Worm (Caenorhabditis elegans) whole organism, L4/young adult: ENCODE results near the gene apa-2.

Source experiments
- W03F9.2 ChIP-seq: fragments of 150-350 bp; optimal IDR thresholded peaks from 2 replicates; lab custom pipeline; 2014; ENCODE audit warnings: missing biosample characterization, missing genetic modification characterization
- dao-5 ChIP-seq: sonication (generic microtip); optimal IDR thresholded peaks from 2 replicates; lab custom pipeline; 2016; ENCODE audit warnings: missing genotype, missing genetic modification characterization, moderate library complexity, missing compliant biosample characterization
- him-1 ChIP-seq: sonication (generic microtip); optimal IDR thresholded peaks from 2 replicates; lab custom pipeline; 2016; ENCODE audit warnings: missing genotype, missing genetic modification reagents, missing genetic modification characterization, missing compliant biosample characterization

The apa-2 gene

ce11 chrX:9336227-9336626, 2.2 kb upstream of the apa-2 start:
- TF ChIP-seq dao-5 (tag; lab: Kevin White, UChicago): no peak
- no peak for TF ChIP-seq him-1 (tag; lab: Kevin White, UChicago)
- no peak for TF ChIP-seq W03F9.2

DNA sequence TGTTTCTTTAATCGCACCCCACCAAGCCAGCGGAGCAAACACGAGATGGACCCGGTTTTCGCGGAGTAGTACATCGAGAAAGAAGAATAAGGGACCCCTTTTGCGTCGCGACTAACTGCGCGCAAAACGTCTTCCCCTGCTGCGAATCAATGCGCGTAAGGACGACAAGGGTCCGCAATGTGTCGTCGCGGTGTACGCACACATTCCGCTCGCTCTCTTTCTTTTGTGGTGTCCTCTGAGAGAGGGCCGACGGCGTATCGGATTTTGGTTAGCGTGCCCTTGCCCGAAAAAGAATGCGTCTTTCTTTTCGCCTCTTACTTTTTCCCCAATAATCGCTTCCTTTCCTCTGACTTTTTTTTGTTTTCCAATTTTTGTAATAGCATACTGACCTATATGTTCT, 643 bp upstream of the apa-2 start:
- TF ChIP-seq him-1 (tag; lab: Kevin White, UChicago) (peak; percentile 95), W03F9.2 (no peak), dao-5 (tag; lab: Kevin White, UChicago) (no peak)

DNA sequence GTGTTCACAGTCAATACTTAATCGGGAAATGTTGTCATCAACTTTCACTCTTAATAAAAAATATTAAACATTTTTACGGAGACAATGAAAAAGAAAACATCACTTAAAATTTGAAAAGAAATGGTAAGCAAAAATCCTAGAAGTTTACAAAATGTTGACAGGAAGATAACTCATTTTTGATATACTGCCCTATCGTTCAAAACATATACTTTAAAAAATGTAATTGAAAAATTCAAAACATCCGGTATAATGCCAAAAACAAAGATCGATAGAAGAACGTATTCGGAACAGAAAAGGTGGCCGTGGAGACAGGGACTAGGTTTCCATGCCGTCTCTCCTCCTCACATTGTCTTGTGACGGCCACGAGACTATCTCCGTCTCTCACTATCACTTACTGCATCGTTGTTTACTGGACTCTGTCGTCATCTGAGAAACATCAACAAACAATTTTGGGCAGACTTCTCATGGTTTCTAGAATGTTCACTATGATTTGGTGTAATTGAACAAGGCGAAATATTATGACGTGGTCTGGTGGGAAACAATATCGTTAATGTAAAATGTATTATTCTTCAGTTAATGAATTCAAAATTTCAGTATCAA, 9.0 kb downstream of the apa-2 start, which contains the start of gene oga-1:
Gene oga-1 (minus strand): TSS at position 51 of the 600 bp plus-strand sequence.
- TF ChIP-seq dao-5 (tag; lab: Kevin White, UChicago): no peak
- no peak for TF ChIP-seq him-1 (tag; lab: Kevin White, UChicago)
- peak; percentile 57 for TF ChIP-seq W03F9.2

DNA sequence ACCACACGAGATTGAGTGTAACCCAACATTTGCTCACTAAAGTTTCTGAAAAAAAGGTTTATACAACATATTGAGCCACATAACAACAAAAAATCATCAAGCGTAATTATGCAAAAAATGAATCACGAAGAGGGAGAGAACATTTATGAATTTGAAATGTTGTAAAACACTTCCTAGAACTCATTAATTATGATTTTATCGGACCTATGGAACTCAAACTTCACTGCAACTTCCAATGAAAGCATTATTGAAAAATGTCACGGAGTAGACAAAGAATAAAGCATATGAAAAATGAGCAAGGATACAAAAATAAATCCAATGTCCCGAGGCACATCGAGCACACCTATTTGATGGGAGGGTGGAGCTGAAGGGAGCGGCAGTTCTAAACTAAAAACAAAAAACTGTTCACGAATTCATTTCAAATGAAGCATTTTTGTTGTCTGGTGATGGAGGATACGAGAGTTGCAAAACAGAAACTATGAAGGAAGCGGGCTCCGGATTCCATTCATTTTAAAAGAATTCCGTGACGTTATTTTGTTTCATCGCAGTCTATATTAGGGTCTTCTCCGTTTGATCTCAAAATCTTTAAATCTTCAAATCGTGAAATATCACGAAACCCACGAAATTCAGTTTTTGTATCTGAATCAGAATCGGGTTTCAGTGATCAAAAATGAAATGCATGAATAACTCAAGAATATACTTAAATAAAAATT, 11.5 kb downstream of the apa-2 start, which contains the start of gene flp-20:
Gene flp-20 (minus strand): TSS at position 51 of the 713 bp plus-strand sequence.
- TF ChIP-seq dao-5 (tag; lab: Kevin White, UChicago) (no peak), him-1 (tag; lab: Kevin White, UChicago) (no peak), W03F9.2 (no peak)

DNA sequence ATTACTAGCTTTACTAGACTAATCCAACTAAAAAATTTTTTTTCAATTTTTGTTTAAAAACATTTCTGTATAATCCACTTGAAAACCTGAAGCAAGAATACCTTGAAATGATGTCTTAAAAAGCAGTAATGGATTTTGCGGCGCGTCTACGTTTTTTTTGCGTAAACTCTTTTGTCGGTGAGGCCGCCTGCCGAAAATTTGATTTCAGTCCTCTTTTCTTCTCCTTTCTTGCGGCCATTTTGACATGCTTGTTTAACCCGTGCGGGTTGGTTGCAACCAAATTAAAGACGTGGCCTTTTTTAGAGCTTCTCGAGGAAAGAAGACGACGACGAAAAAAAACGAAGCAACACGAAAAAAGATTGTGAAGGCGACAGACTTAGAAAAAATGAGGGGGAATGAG, 22.7 kb downstream of the apa-2 start:
- no peak for TF ChIP-seq him-1 (tag; lab: Kevin White, UChicago)
- no peak for TF ChIP-seq dao-5 (tag; lab: Kevin White, UChicago)
- TF ChIP-seq W03F9.2: no peak

ce11 chrX:9364082-9364481, 25.6 kb downstream of the apa-2 start:
- TF ChIP-seq him-1 (tag; lab: Kevin White, UChicago): no peak
- TF ChIP-seq dao-5 (tag; lab: Kevin White, UChicago): no peak
- no peak for TF ChIP-seq W03F9.2

DNA sequence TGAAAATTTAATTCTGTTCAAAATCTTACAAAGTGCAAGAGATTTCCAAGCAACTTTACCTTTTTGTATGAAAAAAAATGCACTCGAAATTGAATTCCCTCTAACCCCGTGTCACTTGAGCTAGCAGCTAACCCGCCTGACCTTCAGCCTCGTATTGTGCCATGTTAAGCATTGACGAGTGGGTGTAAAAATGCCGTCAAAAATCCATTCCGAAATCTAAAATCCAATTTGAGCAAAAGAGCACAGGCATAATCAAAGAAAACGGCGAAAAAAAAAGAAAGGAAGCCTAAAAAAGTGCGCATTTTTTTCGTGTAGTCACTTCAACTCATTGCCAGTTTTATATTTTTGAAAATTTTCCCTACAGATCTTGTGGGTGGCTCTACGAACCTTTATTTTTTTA, 26.0 kb downstream of the apa-2 start, which contains the start of gene pkc-2:
Gene pkc-2 (plus strand): TSS at position 318 of the 400 bp plus-strand sequence.
- TF ChIP-seq him-1 (tag; lab: Kevin White, UChicago) (no peak), dao-5 (tag; lab: Kevin White, UChicago) (no peak), W03F9.2 (no peak)

- TF ChIP-seq W03F9.2: no peak
- TF ChIP-seq him-1 (tag; lab: Kevin White, UChicago): no peak
- TF ChIP-seq dao-5 (tag; lab: Kevin White, UChicago): no peak
Observed at ce11 chrX:9369927-9370326, 31.5 kb downstream of the apa-2 start.

- TF ChIP-seq him-1 (tag; lab: Kevin White, UChicago) (no peak), W03F9.2 (no peak), dao-5 (tag; lab: Kevin White, UChicago) (no peak)
Observed at ce11 chrX:9372221-9372620, 33.7 kb downstream of the apa-2 start.

DNA sequence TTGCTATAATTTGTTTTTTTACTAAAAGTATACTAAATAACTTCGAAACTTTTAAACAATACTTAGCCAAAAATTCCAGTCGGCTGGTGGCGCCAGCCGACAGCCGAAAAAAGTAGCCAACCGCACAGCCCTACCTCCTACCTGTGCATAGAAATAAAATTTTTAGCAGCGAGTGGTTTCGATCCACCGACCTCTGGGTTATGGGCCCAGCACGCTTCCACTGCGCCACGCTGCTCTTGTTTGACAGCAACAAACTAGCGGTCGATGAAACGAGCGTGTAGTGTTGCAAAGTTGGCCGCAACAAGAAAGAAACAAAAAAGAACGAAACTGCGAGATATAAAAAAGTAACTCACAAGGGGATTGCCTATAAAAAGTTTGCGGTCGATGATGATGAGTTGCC, 34.5 kb downstream of the apa-2 start:
- TF ChIP-seq him-1 (tag; lab: Kevin White, UChicago): peak; percentile 29
- peak; percentile 23 for TF ChIP-seq dao-5 (tag; lab: Kevin White, UChicago)
- TF ChIP-seq W03F9.2: no peak

- TF ChIP-seq dao-5 (tag; lab: Kevin White, UChicago): no peak
- TF ChIP-seq W03F9.2: no peak
- TF ChIP-seq him-1 (tag; lab: Kevin White, UChicago): no peak
Observed at ce11 chrX:9373729-9374128, 35.3 kb downstream of the apa-2 start.

- TF ChIP-seq dao-5 (tag; lab: Kevin White, UChicago) (no peak), him-1 (tag; lab: Kevin White, UChicago) (no peak)
Observed at ce11 chrX:9387041-9387440, 48.6 kb downstream of the apa-2 start, which contains the start of gene C23F12.4. TSS of gene C23F12.4 (plus strand) at chrX:9387341.

ce11 chrX:9388686-9389085, 50.2 kb downstream of the apa-2 start:
- no peak for TF ChIP-seq dao-5 (tag; lab: Kevin White, UChicago)
- TF ChIP-seq W03F9.2: no peak
- TF ChIP-seq him-1 (tag; lab: Kevin White, UChicago): no peak

- no peak for TF ChIP-seq him-1 (tag; lab: Kevin White, UChicago)
- TF ChIP-seq dao-5 (tag; lab: Kevin White, UChicago): no peak
- no peak for TF ChIP-seq W03F9.2
Observed at ce11 chrX:9391345-9391744, 52.9 kb downstream of the apa-2 start, which contains the start of gene C23F12.3. TSS of gene C23F12.3 (plus strand) at chrX:9391645.
